Fruit fly (Drosophila melanogaster) whole organism, embryonic: Measurements from ENCODE around the gene wam.

Experiments
- CG11247 ChIP-seq: fragments of 200-800 bp; sonication (Bioruptor generic); IDR thresholded peaks from 2 replicates; pipeline ENCODE4 v1.3.6; 2022; ENCODE audit warnings: missing biosample characterization, missing genetic modification characterization
- CG13894 ChIP-seq: fragments of 200-800 bp; sonication (Bioruptor generic); optimal IDR thresholded peaks from 3 replicates; lab custom pipeline; 2018; ENCODE audit warnings: missing biosample characterization, mild to moderate bottlenecking, missing genetic modification characterization, moderate library complexity
- CG7928 ChIP-seq: fragments of 200-800 bp; sonication (Bioruptor generic); optimal IDR thresholded peaks from 2 replicates; lab custom pipeline; 2017; ENCODE audit warnings: missing biosample characterization, mild to moderate bottlenecking, missing genetic modification characterization
- ase ChIP-seq: fragments of 200-800 bp; sonication (Bioruptor generic); IDR thresholded peaks from 3 replicates; pipeline ENCODE4 v1.3.6; 2022; ENCODE audit warnings: missing biosample characterization, missing genetic modification characterization

DNA sequence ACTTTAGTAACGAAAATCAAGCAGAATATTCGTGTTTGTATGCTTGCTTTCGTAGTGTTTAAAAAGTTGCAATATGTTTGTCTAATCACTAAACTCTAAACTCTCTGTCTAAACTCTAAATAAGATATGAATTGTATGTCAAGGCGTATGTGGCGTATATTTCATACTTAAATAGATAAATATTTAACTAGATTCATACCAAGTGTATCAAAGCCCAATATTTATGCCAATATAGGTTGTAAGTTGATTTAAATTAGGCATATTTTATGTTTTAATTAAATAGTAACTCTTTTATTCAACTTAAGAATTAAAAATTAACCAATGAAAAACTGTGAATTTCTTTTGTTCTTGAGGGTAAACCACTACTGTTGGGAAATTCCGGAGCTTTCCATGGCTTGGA is at the start of gene wam:
- TF ChIP-seq CG11247 (GFP tag; lab: Robert Waterston, UW) (no peak), ase (GFP tag; lab: Robert Waterston, UW) (no peak), CG7928 (GFP tag; lab: Kevin White, UChicago) (no peak), CG13894 (no peak)
